Worm (Caenorhabditis elegans) whole organism, L1 larva: ENCODE measurements around the gene K07H8.11.

Source experiments
- C16A3.4 ChIP-seq: fragments of 150-350 bp; optimal IDR thresholded peaks from 2 replicates; lab custom pipeline; 2014; ENCODE audit warnings: missing biosample characterization, missing genetic modification characterization
- C34B4.2 ChIP-seq: sonication (generic microtip); optimal IDR thresholded peaks from 2 replicates; lab custom pipeline; 2017; ENCODE audit warnings: mild to moderate bottlenecking, missing genetic modification characterization, missing compliant biosample characterization
- Y116A8C.19 ChIP-seq: sonication (generic microtip); optimal IDR thresholded peaks from 2 replicates; lab custom pipeline; 2016; ENCODE audit warnings: missing compliant biosample characterization, missing genetic modification characterization, borderline replicate concordance
- alr-1 ChIP-seq: fragments of 200-800 bp; sonication (Bioruptor generic); optimal IDR thresholded peaks from 2 replicates; lab custom pipeline; 2018; ENCODE audit warnings: borderline replicate concordance, mild to moderate bottlenecking, missing genetic modification characterization, missing compliant biosample characterization
- aly-2 ChIP-seq: fragments of 150-350 bp; optimal IDR thresholded peaks from 2 replicates; lab custom pipeline; 2014; ENCODE audit warnings: missing biosample characterization, missing genetic modification characterization
- ama-1 ChIP-seq: fragments of 150-350 bp; optimal IDR thresholded peaks from 2 replicates; lab custom pipeline; 2014
- blmp-1 ChIP-seq: fragments of 150-350 bp; optimal IDR thresholded peaks from 2 replicates; lab custom pipeline; 2014; ENCODE audit warnings: missing biosample characterization, missing genetic modification characterization
- ceh-8 ChIP-seq: fragments of 200-800 bp; sonication (Bioruptor generic); optimal IDR thresholded peaks from 2 replicates; lab custom pipeline; 2018; ENCODE audit warnings: mild to moderate bottlenecking, missing genetic modification characterization, moderate library complexity, missing compliant biosample characterization
- ceh-82 ChIP-seq, 3 experiments: fragments of 150-350 bp in 1 of 3; sonication (generic microtip) in 2 of 3; optimal IDR thresholded peaks; 2 replicates each; lab custom pipeline; 2014 to 2017; ENCODE audit warnings: missing biosample characterization in 3 of 3, missing genetic modification characterization in 3 of 3
- efl-1 ChIP-seq, 4 experiments: fragments of 150-350 bp; optimal IDR thresholded peaks in 3 of 4; peaks in 1 of 4; 1 replicate in 1 of 4; 2 replicates in 3 of 4; lab custom pipeline; 2014; ENCODE audit warnings: missing biosample characterization in 2 of 4, missing genetic modification characterization in 2 of 4, missing genetic modification reagents in 2 of 4
- egl-13 ChIP-seq: sonication (generic microtip); optimal IDR thresholded peaks from 2 replicates; lab custom pipeline; 2016; ENCODE audit warnings: missing genotype, missing genetic modification reagents, missing genetic modification characterization, missing compliant biosample characterization
- egl-27 ChIP-seq, 2 experiments: fragments of 150-350 bp in 1 of 2; sonication (generic microtip); optimal IDR thresholded peaks; 3 replicates each; lab custom pipeline; 2017 to 2018; ENCODE audit warnings: missing biosample characterization in 2 of 2, missing genetic modification characterization in 2 of 2, missing genetic modification reagents in 2 of 2
- elt-2 ChIP-seq: sonication (generic microtip); optimal IDR thresholded peaks from 2 replicates; lab custom pipeline; 2016; ENCODE audit warnings: missing genetic modification characterization, mild to moderate bottlenecking, inconsistent platforms, missing compliant biosample characterization, missing genetic modification reagents
- fkh-10 ChIP-seq: sonication (generic microtip); optimal IDR thresholded peaks from 2 replicates; lab custom pipeline; 2017; ENCODE audit warnings: missing biosample characterization, missing genetic modification reagents, missing genetic modification characterization
- fkh-4 ChIP-seq: sonication (generic microtip); optimal IDR thresholded peaks from 2 replicates; lab custom pipeline; 2016; ENCODE audit warnings: missing compliant biosample characterization, missing genetic modification characterization, borderline replicate concordance
- fkh-8 ChIP-seq: sonication (generic microtip); optimal IDR thresholded peaks from 2 replicates; lab custom pipeline; 2016; ENCODE audit warnings: mild to moderate bottlenecking, missing genetic modification characterization, missing compliant biosample characterization
- fos-1 ChIP-seq: fragments of 150-350 bp; optimal IDR thresholded peaks from 2 replicates; lab custom pipeline; 2014; ENCODE audit warnings: missing biosample characterization, missing genetic modification characterization
- grh-1 ChIP-seq: fragments of 200-800 bp; sonication (Bioruptor generic); IDR thresholded peaks from 2 replicates; pipeline ENCODE4 v1.3.6; 2022; ENCODE audit warnings: missing genetic modification reagents, missing genetic modification characterization, missing compliant biosample characterization
- hlh-17 ChIP-seq: fragments of 200-800 bp; sonication (Bioruptor generic); optimal IDR thresholded peaks from 2 replicates; lab custom pipeline; 2018; ENCODE audit warnings: missing genetic modification characterization, mild to moderate bottlenecking, missing compliant biosample characterization, moderate library complexity, borderline replicate concordance
- hlh-4 ChIP-seq: sonication (generic microtip); optimal IDR thresholded peaks from 2 replicates; lab custom pipeline; 2016; ENCODE audit warnings: mild to moderate bottlenecking, missing genetic modification characterization, missing compliant biosample characterization
- irx-1 ChIP-seq: sonication (generic microtip); optimal IDR thresholded peaks from 2 replicates; lab custom pipeline; 2016; ENCODE audit warnings: missing genetic modification characterization, missing compliant biosample characterization
- isw-1 ChIP-seq: fragments of 200-800 bp; sonication (Bioruptor generic); IDR thresholded peaks from 2 replicates; pipeline ENCODE4 v1.3.6; 2022; ENCODE audit warnings: missing genetic modification characterization, missing compliant biosample characterization
- lin-13 ChIP-seq: fragments of 150-350 bp; optimal IDR thresholded peaks from 2 replicates; lab custom pipeline; 2014; ENCODE audit warnings: missing biosample characterization, missing genetic modification reagents, missing genetic modification characterization
- lin-14 ChIP-seq: fragments of 200-800 bp; sonication (Bioruptor generic); optimal IDR thresholded peaks from 2 replicates; lab custom pipeline; 2018; ENCODE audit warnings: mild to moderate bottlenecking, missing genetic modification characterization, moderate library complexity, missing compliant biosample characterization
- lin-15B ChIP-seq: fragments of 150-350 bp; sonication (generic microtip); optimal IDR thresholded peaks from 3 replicates; lab custom pipeline; 2014; ENCODE audit warnings: missing biosample characterization, missing genetic modification characterization
- lin-39 ChIP-seq: fragments of 150-350 bp; optimal IDR thresholded peaks from 2 replicates; lab custom pipeline; 2014; ENCODE audit warnings: missing biosample characterization, missing genetic modification reagents, missing genetic modification characterization
- mdl-1 ChIP-seq, 2 experiments: fragments of 150-350 bp; optimal IDR thresholded peaks; 2 replicates each; lab custom pipeline; 2014 to 2017; ENCODE audit warnings: missing biosample characterization in 2 of 2, missing genetic modification characterization in 2 of 2, inconsistent platforms in 1 of 2
- mef-2 ChIP-seq: fragments of 150-350 bp; optimal IDR thresholded peaks from 2 replicates; lab custom pipeline; 2014; ENCODE audit warnings: missing biosample characterization, missing genetic modification characterization
- mep-1 ChIP-seq: fragments of 150-350 bp; optimal IDR thresholded peaks from 2 replicates; lab custom pipeline; 2014; ENCODE audit warnings: missing biosample characterization, missing genetic modification characterization
- nhr-12 ChIP-seq: sonication (generic microtip); optimal IDR thresholded peaks from 2 replicates; lab custom pipeline; 2017; ENCODE audit warnings: missing biosample characterization, missing genetic modification characterization
- nhr-19 ChIP-seq: fragments of 200-800 bp; sonication (Bioruptor generic); conservative IDR thresholded peaks from 2 replicates; pipeline ENCODE4 v1.3.6; 2022; ENCODE audit warnings: missing genetic modification characterization, missing compliant biosample characterization
- nhr-237 ChIP-seq: fragments of 150-350 bp; optimal IDR thresholded peaks from 2 replicates; lab custom pipeline; 2014; ENCODE audit warnings: missing biosample characterization, missing genetic modification characterization
- nhr-71 ChIP-seq: sonication (generic microtip); optimal IDR thresholded peaks from 2 replicates; lab custom pipeline; 2016; ENCODE audit warnings: mild to moderate bottlenecking, missing genetic modification characterization, moderate library complexity, missing compliant biosample characterization
- nhr-84 ChIP-seq: sonication (generic microtip); optimal IDR thresholded peaks from 2 replicates; lab custom pipeline; 2017; ENCODE audit warnings: missing biosample characterization, missing genetic modification characterization
- nhr-85 ChIP-seq: sonication (generic microtip); peaks from one replicate; lab custom pipeline; 2016; ENCODE audit warnings: missing genetic modification characterization, inconsistent platforms, missing compliant biosample characterization
- nhr-90 ChIP-seq: sonication (generic microtip); optimal IDR thresholded peaks from 2 replicates; lab custom pipeline; 2016; ENCODE audit warnings: mild to moderate bottlenecking, missing genetic modification characterization, missing compliant biosample characterization; ENCODE audit not compliant: poor library complexity
- pax-3 ChIP-seq: fragments of 200-800 bp; sonication (Bioruptor generic); optimal IDR thresholded peaks from 2 replicates; lab custom pipeline; 2018; ENCODE audit warnings: mild to moderate bottlenecking, missing genetic modification characterization, moderate library complexity, missing compliant biosample characterization
- pqm-1 ChIP-seq: sonication (generic microtip); optimal IDR thresholded peaks from 3 replicates; lab custom pipeline; 2017; ENCODE audit warnings: missing biosample characterization, missing genetic modification characterization
- skn-1 ChIP-seq: fragments of 150-350 bp; optimal IDR thresholded peaks from 2 replicates; lab custom pipeline; 2014; ENCODE audit warnings: missing biosample characterization, missing genetic modification characterization
- sptf-1 ChIP-seq: fragments of 150-350 bp; optimal IDR thresholded peaks from 2 replicates; lab custom pipeline; 2014; ENCODE audit warnings: missing biosample characterization, missing genetic modification characterization
- sup-37 ChIP-seq: fragments of 200-800 bp; sonication (Bioruptor generic); optimal IDR thresholded peaks from 2 replicates; lab custom pipeline; 2018; ENCODE audit warnings: mild to moderate bottlenecking, missing genetic modification characterization, missing compliant biosample characterization
- swsn-7 ChIP-seq: sonication (generic microtip); optimal IDR thresholded peaks from 2 replicates; lab custom pipeline; 2016; ENCODE audit warnings: missing genetic modification characterization, missing compliant biosample characterization
- tbx-2 ChIP-seq: sonication (generic microtip); optimal IDR thresholded peaks from 2 replicates; lab custom pipeline; 2016; ENCODE audit warnings: missing genetic modification characterization, missing compliant biosample characterization
- tlp-1 ChIP-seq: fragments of 150-350 bp; optimal IDR thresholded peaks from 2 replicates; lab custom pipeline; 2014; ENCODE audit warnings: missing biosample characterization, missing genetic modification characterization
- unc-30 ChIP-seq: sonication (generic microtip); optimal IDR thresholded peaks from 2 replicates; lab custom pipeline; 2017; ENCODE audit warnings: missing biosample characterization, missing genetic modification characterization
- unc-62 ChIP-seq: fragments of 150-350 bp; optimal IDR thresholded peaks from 2 replicates; lab custom pipeline; 2014; ENCODE audit warnings: missing biosample characterization, missing genetic modification reagents, missing genetic modification characterization
- unc-86 ChIP-seq: sonication (generic microtip); optimal IDR thresholded peaks from 2 replicates; lab custom pipeline; 2016; ENCODE audit warnings: missing genetic modification characterization, missing compliant biosample characterization
- unc-98 ChIP-seq: fragments of 200-800 bp; sonication (Bioruptor generic); IDR thresholded peaks from 2 replicates; pipeline ENCODE4 v1.3.6; 2022; ENCODE audit warnings: missing genetic modification characterization, missing compliant biosample characterization
- vab-15 ChIP-seq: sonication (generic microtip); optimal IDR thresholded peaks from 2 replicates; lab custom pipeline; 2017; ENCODE audit warnings: missing genotype, mild to moderate bottlenecking, missing genetic modification characterization, missing compliant biosample characterization
- xbp-1 ChIP-seq: sonication (generic microtip); optimal IDR thresholded peaks from 2 replicates; lab custom pipeline; 2016; ENCODE audit warnings: missing genetic modification characterization, missing compliant biosample characterization
- ztf-4 ChIP-seq: fragments of 150-350 bp; optimal IDR thresholded peaks from 2 replicates; lab custom pipeline; 2014; ENCODE audit warnings: missing biosample characterization, missing genetic modification characterization

The K07H8.11 gene

ce11 chrIV:8233268-8233667, 41.9 kb downstream of the K07H8.11 start:
- no peak for TF ChIP-seq lin-39
- no peak for TF ChIP-seq C34B4.2
- TF ChIP-seq egl-13 (tag; lab: Kevin White, UChicago) = no peak
- TF ChIP-seq nhr-90 = no peak
- no peak for TF ChIP-seq ztf-4
- no peak for TF ChIP-seq efl-1 (optimal IDR thresholded peaks at IDR 0.05; lab: Kevin White, UChicago)
- peak in 1 of 2 experiments; percentile 15 for TF ChIP-seq efl-1 (GFP tag; optimal IDR thresholded peaks at IDR 0.05 in 1 of 2; lab: Kevin White, UChicago)
- no peak for TF ChIP-seq lin-13 (GFP tag; lab: Kevin White, UChicago)
- TF ChIP-seq grh-1 (GFP tag; lab: Robert Waterston, UW) = no peak
- peak; percentile 96 for TF ChIP-seq blmp-1 (tag; lab: Kevin White, UChicago)
- no peak for TF ChIP-seq nhr-71 (tag; lab: Kevin White, UChicago)
- TF ChIP-seq fkh-8 = no peak
- no peak for TF ChIP-seq mef-2 (tag; lab: Kevin White, UChicago)
- no peak for TF ChIP-seq C16A3.4 (tag; lab: Kevin White, UChicago)
- no peak for TF ChIP-seq skn-1
- no peak for TF ChIP-seq fkh-4 (tag; lab: Kevin White, UChicago)
- peak; percentile 17 for TF ChIP-seq lin-14 (GFP tag; lab: Kevin White, UChicago)
- no peak for TF ChIP-seq hlh-17 (GFP tag; lab: Kevin White, UChicago)

ce11 chrIV:8232428-8232827, 42.7 kb downstream of the K07H8.11 start:
- TF ChIP-seq hlh-17 (GFP tag; lab: Kevin White, UChicago) (no peak), egl-13 (tag; lab: Kevin White, UChicago) (no peak), tbx-2 (tag; lab: Kevin White, UChicago) (peak; percentile 23), nhr-19 (GFP tag; lab: Robert Waterston, UW) (no peak), nhr-12 (tag; lab: Kevin White, UChicago) (no peak), pqm-1 (no peak), pax-3 (tag; lab: Kevin White, UChicago) (no peak), nhr-84 (tag; lab: Kevin White, UChicago) (no peak), unc-30 (tag; lab: Kevin White, UChicago) (no peak), C16A3.4 (tag; lab: Kevin White, UChicago) (peak; percentile 13), hlh-4 (tag; lab: Kevin White, UChicago) (no peak), xbp-1 (tag; lab: Kevin White, UChicago) (no peak), ceh-82 (tag; optimal IDR thresholded peaks at IDR 0.05; lab: Kevin White, UChicago) (peak in 1 of 3 experiments; percentile 11), blmp-1 (tag; lab: Kevin White, UChicago) (peak; percentile 75), nhr-237 (tag; lab: Kevin White, UChicago) (no peak), unc-98 (GFP tag; lab: Robert Waterston, UW) (no peak), mdl-1 (tag; optimal IDR thresholded peaks at IDR 0.05; lab: Kevin White, UChicago) (peak in 1 of 2 experiments; percentile 39), fkh-4 (tag; lab: Kevin White, UChicago) (no peak), swsn-7 (tag; lab: Kevin White, UChicago) (peak; percentile 40), unc-62 (no peak), alr-1 (tag; lab: Kevin White, UChicago) (no peak), Y116A8C.19 (tag; lab: Kevin White, UChicago) (no peak), ceh-8 (no peak), sptf-1 (tag; lab: Kevin White, UChicago) (no peak), aly-2 (tag; lab: Kevin White, UChicago) (no peak), egl-27 (tag; optimal IDR thresholded peaks at IDR 0.05; lab: Kevin White, UChicago) (no peak), isw-1 (GFP tag; lab: Robert Waterston, UW) (no peak), nhr-85 (tag; lab: Kevin White, UChicago) (no peak), efl-1 (optimal IDR thresholded peaks at IDR 0.05; lab: Kevin White, UChicago) (peak in 1 of 2 experiments; percentile 16), efl-1 (GFP tag; optimal IDR thresholded peaks at IDR 0.05 in 1 of 2; lab: Kevin White, UChicago) (no peak), mep-1 (tag; lab: Kevin White, UChicago) (peak; percentile 37), tlp-1 (no peak), fkh-10 (GFP tag; lab: Kevin White, UChicago) (no peak), ama-1 (lab: Kevin White, UChicago) (no peak), lin-15B (no peak), nhr-90 (no peak), fos-1 (tag; lab: Kevin White, UChicago) (no peak), elt-2 (tag; lab: Kevin White, UChicago) (no peak), sup-37 (GFP tag; lab: Kevin White, UChicago) (no peak), unc-86 (peak; percentile 33), irx-1 (tag; lab: Kevin White, UChicago) (peak; percentile 23), vab-15 (no peak)
